Worm (Caenorhabditis elegans) whole organism, late embryonic: ENCODE measurements around the gene ghi-1.

ENCODE experiments used
- ama-1 ChIP-seq: fragments of 150-350 bp; optimal IDR thresholded peaks from 2 replicates; lab custom pipeline; 2014
- ceh-22 ChIP-seq: sonication (generic microtip); optimal IDR thresholded peaks from 2 replicates; lab custom pipeline; 2017; ENCODE audit warnings: missing biosample characterization, missing genetic modification characterization

DNA sequence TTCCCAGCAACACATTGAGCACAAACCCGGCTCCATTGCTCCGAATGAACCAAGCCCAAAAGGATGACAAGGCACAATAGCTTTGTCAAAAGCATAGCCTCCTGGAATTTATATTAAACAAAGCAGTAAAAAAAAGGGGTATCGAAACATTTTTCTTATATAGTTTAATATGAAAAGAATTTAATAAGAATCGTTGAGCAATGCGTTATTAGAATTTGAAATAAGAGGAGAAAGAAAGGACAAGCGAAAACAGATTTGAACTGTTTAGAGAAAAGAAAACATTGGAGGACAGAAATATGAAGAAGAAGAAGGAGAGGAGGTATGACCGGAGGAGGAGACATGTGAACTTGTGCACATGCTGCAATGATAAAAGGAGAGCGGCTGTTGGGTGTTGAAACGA is 38.6 kb downstream of the ghi-1 start, which contains the start of gene C47D12.5:
- TF ChIP-seq ceh-22 (no peak), ama-1 (lab: Kevin White, UChicago) (no peak)
